Worm (Caenorhabditis elegans): ENCODE measurements around the gene R10E11.6.

- TF ChIP-seq ama-1 (optimal IDR thresholded peaks at IDR 0.05) = no peak
- TF ChIP-seq hnd-1 (tag; optimal IDR thresholded peaks at IDR 0.05) = no peak
- no peak for TF ChIP-seq tbx-11 (GFP tag; IDR thresholded peaks at IDR 0.05)
- no peak for TF ChIP-seq F13C5.2 (tag; optimal IDR thresholded peaks at IDR 0.05)
- TF ChIP-seq hmg-4 (GFP tag; optimal IDR thresholded peaks at IDR 0.05) = no peak
- TF ChIP-seq flt-1 (GFP tag; IDR thresholded peaks at IDR 0.05) = no peak
- TF ChIP-seq ets-7 (tag; optimal IDR thresholded peaks at IDR 0.05) = no peak
- TF ChIP-seq hmbx-1 (tag; optimal IDR thresholded peaks at IDR 0.05) = no peak
- TF ChIP-seq scrt-1 (GFP tag; IDR thresholded peaks at IDR 0.05) = no peak
- TF ChIP-seq sea-1 (GFP tag; conservative IDR thresholded peaks at IDR 0.05) = no peak
- TF ChIP-seq pes-1 (GFP tag; IDR thresholded peaks at IDR 0.05) = no peak
- no peak for TF ChIP-seq ceh-36 (tag; optimal IDR thresholded peaks at IDR 0.05)
- no peak for TF ChIP-seq B0310.2 (tag; optimal IDR thresholded peaks at IDR 0.05)
- no peak for TF ChIP-seq tbx-37 (GFP tag; conservative IDR thresholded peaks at IDR 0.05)
Measured at ce11 chrIII:9804997-9805610, 22.3 kb downstream of the R10E11.6 start, which contains the start of gene riok-3.
